Fruit fly (Drosophila melanogaster): ENCODE measurements around the gene CG4408.

- no peak for TF ChIP-seq CG13204 (GFP tag; optimal IDR thresholded peaks at IDR 0.05)
- TF ChIP-seq CG12605 (GFP tag; IDR thresholded peaks at IDR 0.05): no peak
- no peak for TF ChIP-seq CG34367 (tag; optimal IDR thresholded peaks at IDR 0.05)
- TF ChIP-seq Ets98B (GFP tag; IDR thresholded peaks at IDR 0.05): no peak
- no peak for TF ChIP-seq CG14655 (GFP tag; optimal IDR thresholded peaks at IDR 0.05)
- no peak for TF ChIP-seq Pif1B (GFP tag; optimal IDR thresholded peaks at IDR 0.05)
- 0 out of 3 replicates have a peak, but pooled peaks have one; percentile 38 for TF ChIP-seq CG4496 (GFP tag; IDR thresholded peaks at IDR 0.05)
- TF ChIP-seq gl (tag; optimal IDR thresholded peaks at IDR 0.05): no peak
- TF ChIP-seq EcR (GFP tag; optimal IDR thresholded peaks at IDR 0.05): no peak
- no peak for TF ChIP-seq CG15710 (tag; optimal IDR thresholded peaks at IDR 0.05)
Measured at dm6 chr3R:23383723-23384122, 20.3 kb upstream of the CG4408 start.
